Fruit fly (Drosophila melanogaster) ovary, adult (tissue): ENCODE measurements around the gene Srp14.
A peak's percentile ranks its signal among the peaks of the same experiment; 100 is the strongest.

ENCODE experiments used
- CG17801 ChIP-seq: fragments of 200-800 bp; optimal IDR thresholded peaks from 2 replicates; lab custom pipeline; 2019; ENCODE audit warnings: missing biosample characterization, mild to moderate bottlenecking, missing genetic modification characterization, moderate library complexity; ENCODE audit not compliant: partially characterized antibody

Gene Srp14

dm6 chr3R:20567507-20568222 lies 12.2 kb upstream of the Srp14 start:
- TF ChIP-seq CG17801 (GFP tag; lab: Kevin White, UChicago): no peak

- no peak for TF ChIP-seq CG17801 (GFP tag; lab: Kevin White, UChicago)
Measured at dm6 chr3R:20573326-20573725, 6.6 kb upstream of the Srp14 start.

- peak; percentile 70 for TF ChIP-seq CG17801 (GFP tag; lab: Kevin White, UChicago)
Measured at dm6 chr3R:20574535-20574980, 5.4 kb upstream of the Srp14 start.

dm6 chr3R:20576789-20577188 lies 3.1 kb upstream of the Srp14 start, which contains the start of the genes TFAM and CG5412:
TSS of gene TFAM (minus strand) at chr3R:20577010.
TSS of gene CG5412 (plus strand) at chr3R:20577053.
- TF ChIP-seq CG17801 (GFP tag; lab: Kevin White, UChicago): no peak

- no peak for TF ChIP-seq CG17801 (GFP tag; lab: Kevin White, UChicago)
Measured at dm6 chr3R:20581376-20581775, 1.5 kb downstream of the Srp14 start, which contains the start of gene CG34008. TSS of gene CG34008 (minus strand) at chr3R:20581522.

- TF ChIP-seq CG17801 (GFP tag; lab: Kevin White, UChicago): peak; percentile 40
Measured at dm6 chr3R:20585566-20585965, 5.7 kb downstream of the Srp14 start, which contains the start of gene CG16953. TSS of gene CG16953 (minus strand) at chr3R:20585833.

dm6 chr3R:20586409-20586808 lies 6.5 kb downstream of the Srp14 start:
- no peak for TF ChIP-seq CG17801 (GFP tag; lab: Kevin White, UChicago)

- TF ChIP-seq CG17801 (GFP tag; lab: Kevin White, UChicago): peak; percentile 65
Measured at dm6 chr3R:20587630-20588479, 7.9 kb downstream of the Srp14 start, which contains the start of gene Septin2. TSS of gene Septin2 (minus strand) at chr3R:20588356.

dm6 chr3R:20588480-20588785 lies 8.5 kb downstream of the Srp14 start, which contains the start of gene Srp72:
TSS of gene Srp72 (plus strand) at chr3R:20588711.
- TF ChIP-seq CG17801 (GFP tag; lab: Kevin White, UChicago): peak; percentile 67

dm6 chr3R:20592517-20593462 lies 12.9 kb downstream of the Srp14 start, which contains the start of the genes Pus1 and bon:
TSS of gene Pus1 (minus strand) at chr3R:20592671.
TSS of gene bon (plus strand) at chr3R:20593139.
- TF ChIP-seq CG17801 (GFP tag; lab: Kevin White, UChicago): peak; percentile 35

dm6 chr3R:20593463-20593838 lies 13.5 kb downstream of the Srp14 start:
- no peak for TF ChIP-seq CG17801 (GFP tag; lab: Kevin White, UChicago)

dm6 chr3R:20594194-20595144 lies 14.6 kb downstream of the Srp14 start:
- TF ChIP-seq CG17801 (GFP tag; lab: Kevin White, UChicago): peak; percentile 89

- no peak for TF ChIP-seq CG17801 (GFP tag; lab: Kevin White, UChicago)
Measured at dm6 chr3R:20595145-20595812, 15.4 kb downstream of the Srp14 start.
